Worm (Caenorhabditis elegans) whole organism, L4 larva: Measurements from ENCODE around the gene trpp-3.
A peak's percentile ranks its signal among the peaks of the same experiment; 100 is the strongest.

Experiments used
- D1046.2 ChIP-seq: fragments of 200-800 bp; sonication (Bioruptor generic); IDR thresholded peaks from 2 replicates; pipeline ENCODE4 v1.3.6; 2022; ENCODE audit warnings: missing genetic modification characterization, missing compliant biosample characterization
- F26F4.8 ChIP-seq: fragments of 200-800 bp; sonication (Bioruptor generic); conservative IDR thresholded peaks from 2 replicates; pipeline ENCODE4 v1.3.6; 2022; ENCODE audit warnings: missing genetic modification characterization, missing compliant biosample characterization
- F37D6.2 ChIP-seq: sonication (generic microtip); optimal IDR thresholded peaks from 2 replicates; lab custom pipeline; 2016; ENCODE audit warnings: mild to moderate bottlenecking, missing genetic modification characterization, missing compliant biosample characterization
- F44E2.7 ChIP-seq: fragments of 200-800 bp; sonication (Bioruptor generic); IDR thresholded peaks from 2 replicates; pipeline ENCODE4 v2.1.2; 2022; ENCODE audit warnings: missing genetic modification characterization, missing compliant biosample characterization
- F49E8.2 ChIP-seq: sonication (generic microtip); optimal IDR thresholded peaks from 2 replicates; lab custom pipeline; 2016; ENCODE audit warnings: missing compliant biosample characterization, mild to moderate bottlenecking, missing genetic modification characterization, borderline replicate concordance
- T20F7.1 ChIP-seq: fragments of 200-800 bp; sonication (Bioruptor generic); optimal IDR thresholded peaks from 2 replicates; lab custom pipeline; 2018; ENCODE audit warnings: mild to moderate bottlenecking, missing genetic modification characterization, missing compliant biosample characterization
- T26A8.4 ChIP-seq: fragments of 200-800 bp; sonication (Bioruptor generic); IDR thresholded peaks from 2 replicates; pipeline ENCODE4 v1.3.6; 2022; ENCODE audit warnings: missing genetic modification characterization, missing compliant biosample characterization
- Y48G9A.11 ChIP-seq: fragments of 200-800 bp; sonication (Bioruptor generic); IDR thresholded peaks from 2 replicates; pipeline ENCODE4 v1.3.6; 2022; ENCODE audit warnings: missing genetic modification reagents, missing genetic modification characterization, missing compliant biosample characterization
- Y75B8A.6 ChIP-seq: fragments of 200-800 bp; sonication (Bioruptor generic); IDR thresholded peaks from 2 replicates; pipeline ENCODE4 v1.3.6; 2022; ENCODE audit warnings: missing genetic modification reagents, missing genetic modification characterization, missing compliant biosample characterization
- ZK337.2 ChIP-seq: fragments of 200-800 bp; sonication (Bioruptor generic); IDR thresholded peaks from 2 replicates; pipeline ENCODE4 v1.3.6; 2022; ENCODE audit warnings: missing genetic modification reagents, missing genetic modification characterization, missing compliant biosample characterization
- aha-1 ChIP-seq: fragments of 150-350 bp; peaks from one replicate; lab custom pipeline; 2014; ENCODE audit warnings: missing biosample characterization, missing genetic modification characterization
- aly-2 ChIP-seq: sonication (generic microtip); optimal IDR thresholded peaks from 2 replicates; lab custom pipeline; 2018; ENCODE audit warnings: missing biosample characterization, missing genetic modification characterization
- ama-1 ChIP-seq: fragments of 150-350 bp; optimal IDR thresholded peaks from 2 replicates; lab custom pipeline; 2014; ENCODE audit warnings: inconsistent platforms, mixed read lengths
- arid-1 ChIP-seq: fragments of 200-800 bp; sonication (Bioruptor generic); conservative IDR thresholded peaks from 2 replicates; pipeline ENCODE4 v1.3.6; 2022; ENCODE audit warnings: missing genetic modification reagents, missing genetic modification characterization, missing compliant biosample characterization
- ceh-28 ChIP-seq: fragments of 150-350 bp; optimal IDR thresholded peaks from 2 replicates; lab custom pipeline; 2014; ENCODE audit warnings: missing biosample characterization, missing genetic modification reagents, missing genetic modification characterization
- ceh-32 ChIP-seq: sonication (generic microtip); optimal IDR thresholded peaks from 2 replicates; lab custom pipeline; 2016; ENCODE audit warnings: mild to moderate bottlenecking, missing genetic modification characterization, missing compliant biosample characterization; ENCODE audit not compliant: poor library complexity
- ceh-44 ChIP-seq: fragments of 200-800 bp; sonication (Bioruptor generic); IDR thresholded peaks from 2 replicates; pipeline ENCODE4 v1.3.6; 2022; ENCODE audit warnings: missing genetic modification reagents, missing genetic modification characterization, missing compliant biosample characterization
- ceh-82 ChIP-seq: sonication (generic microtip); optimal IDR thresholded peaks from 2 replicates; lab custom pipeline; 2017; ENCODE audit warnings: missing biosample characterization, missing genetic modification characterization
- ctbp-1 ChIP-seq: fragments of 200-800 bp; sonication (Bioruptor generic); IDR thresholded peaks from 2 replicates; pipeline ENCODE4 v1.3.6; 2022; ENCODE audit warnings: missing genetic modification reagents, missing genetic modification characterization, missing compliant biosample characterization
- daf-12 ChIP-seq: fragments of 150-350 bp; optimal IDR thresholded peaks from 2 replicates; lab custom pipeline; 2014; ENCODE audit warnings: missing biosample characterization, missing genetic modification reagents, missing genetic modification characterization
- daf-19 ChIP-seq: fragments of 200-800 bp; sonication (Bioruptor generic); conservative IDR thresholded peaks from 2 replicates; pipeline ENCODE4 v1.3.6; 2022; ENCODE audit warnings: missing genetic modification characterization, missing compliant biosample characterization
- dmd-6 ChIP-seq: fragments of 200-800 bp; sonication (Bioruptor generic); IDR thresholded peaks from 2 replicates; pipeline ENCODE4 v1.3.6; 2022; ENCODE audit warnings: missing genetic modification reagents, missing genetic modification characterization, missing compliant biosample characterization
- dpl-1 ChIP-seq: fragments of 150-350 bp; optimal IDR thresholded peaks from 2 replicates; lab custom pipeline; 2014; ENCODE audit warnings: missing biosample characterization, missing genetic modification reagents, missing genetic modification characterization
- dve-1 ChIP-seq: sonication (generic microtip); optimal IDR thresholded peaks from 2 replicates; lab custom pipeline; 2017; ENCODE audit warnings: antibody characterized with exemption, mild to moderate bottlenecking, missing genetic modification characterization, missing compliant biosample characterization; ENCODE audit not compliant: insufficient read depth
- egl-43 ChIP-seq: fragments of 200-800 bp; sonication (Bioruptor generic); IDR thresholded peaks from 2 replicates; pipeline ENCODE4 v1.3.6; 2022; ENCODE audit warnings: missing genetic modification reagents, missing genetic modification characterization, missing compliant biosample characterization
- fos-1 ChIP-seq: fragments of 150-350 bp; optimal IDR thresholded peaks from 2 replicates; lab custom pipeline; 2014; ENCODE audit warnings: missing biosample characterization, missing genetic modification characterization
- gei-8 ChIP-seq: fragments of 200-800 bp; sonication (Bioruptor generic); optimal IDR thresholded peaks from 2 replicates; lab custom pipeline; 2018; ENCODE audit warnings: mild to moderate bottlenecking, missing genetic modification characterization, missing compliant biosample characterization
- hif-1 ChIP-seq, 2 experiments: sonication (generic microtip); optimal IDR thresholded peaks; 2 replicates each; lab custom pipeline; 2016 to 2017; ENCODE audit warnings: missing compliant biosample characterization in 2 of 2, missing genetic modification characterization in 2 of 2, missing genetic modification reagents in 2 of 2, missing genotype in 2 of 2, mild to moderate bottlenecking in 1 of 2
- madf-5 ChIP-seq, 2 experiments: fragments of 200-800 bp; sonication (Bioruptor generic); IDR thresholded peaks; 2 replicates each; pipeline ENCODE4 v1.3.6; 2022; ENCODE audit warnings: missing compliant biosample characterization in 2 of 2, missing genetic modification characterization in 2 of 2
- mdl-1 ChIP-seq, 2 experiments: fragments of 150-350 bp in 1 of 2; sonication (generic microtip) in 1 of 2; optimal IDR thresholded peaks; 2 replicates each; lab custom pipeline; 2014 to 2017; ENCODE audit warnings: missing biosample characterization in 2 of 2, missing genetic modification characterization in 2 of 2
- mep-1 ChIP-seq: fragments of 150-350 bp; sonication (generic microtip); optimal IDR thresholded peaks from 3 replicates; lab custom pipeline; 2014; ENCODE audit warnings: missing biosample characterization, missing genetic modification characterization
- mes-2 ChIP-seq: sonication (generic microtip); optimal IDR thresholded peaks from 2 replicates; lab custom pipeline; 2016; ENCODE audit warnings: missing genotype, mild to moderate bottlenecking, missing genetic modification characterization, missing compliant biosample characterization; ENCODE audit not compliant: poor library complexity, severe bottlenecking
- mxl-3 ChIP-seq: fragments of 200-800 bp; sonication (Bioruptor generic); optimal IDR thresholded peaks from 2 replicates; lab custom pipeline; 2018; ENCODE audit warnings: mild to moderate bottlenecking, missing genetic modification characterization, missing compliant biosample characterization
- nhr-10 ChIP-seq: fragments of 150-350 bp; optimal IDR thresholded peaks from 2 replicates; lab custom pipeline; 2014; ENCODE audit warnings: missing biosample characterization, missing genetic modification characterization
- nhr-111 ChIP-seq: fragments of 200-800 bp; sonication (Bioruptor generic); optimal IDR thresholded peaks from 2 replicates; lab custom pipeline; 2018; ENCODE audit warnings: mild to moderate bottlenecking, missing genetic modification characterization, missing compliant biosample characterization
- nhr-237 ChIP-seq: sonication (generic microtip); optimal IDR thresholded peaks from 2 replicates; lab custom pipeline; 2017; ENCODE audit warnings: missing biosample characterization, missing genetic modification characterization
- nhr-42 ChIP-seq: fragments of 200-800 bp; sonication (Bioruptor generic); IDR thresholded peaks from 2 replicates; pipeline ENCODE4 v1.3.6; 2022; ENCODE audit warnings: missing genetic modification characterization, missing compliant biosample characterization
- rbr-2 ChIP-seq: sonication (generic microtip); optimal IDR thresholded peaks from 2 replicates; lab custom pipeline; 2016; ENCODE audit warnings: missing genotype, missing genetic modification characterization, missing compliant biosample characterization
- saeg-2 ChIP-seq: fragments of 200-800 bp; sonication (Bioruptor generic); IDR thresholded peaks from 2 replicates; pipeline ENCODE4 v1.3.6; 2022; ENCODE audit warnings: missing genetic modification reagents, missing genetic modification characterization, missing compliant biosample characterization
- sdz-12 ChIP-seq: fragments of 200-800 bp; sonication (Bioruptor generic); optimal IDR thresholded peaks from 2 replicates; lab custom pipeline; 2018; ENCODE audit warnings: mild to moderate bottlenecking, missing genetic modification characterization, missing compliant biosample characterization
- skn-1 ChIP-seq: fragments of 150-350 bp; optimal IDR thresholded peaks from 2 replicates; lab custom pipeline; 2014; ENCODE audit warnings: missing biosample characterization, missing genetic modification characterization
- snpc-1.2 ChIP-seq: fragments of 200-800 bp; sonication (Bioruptor generic); IDR thresholded peaks from 2 replicates; pipeline ENCODE4 v1.3.6; 2022; ENCODE audit warnings: missing genetic modification reagents, missing genetic modification characterization, missing compliant biosample characterization
- spr-3 ChIP-seq: fragments of 200-800 bp; sonication (Bioruptor generic); optimal IDR thresholded peaks from 2 replicates; lab custom pipeline; 2018; ENCODE audit warnings: mild to moderate bottlenecking, missing genetic modification characterization, missing compliant biosample characterization
- tra-1 ChIP-seq: fragments of 200-800 bp; sonication (Bioruptor generic); IDR thresholded peaks from 2 replicates; pipeline ENCODE4 v1.3.6; 2022; ENCODE audit warnings: missing genetic modification reagents, missing genetic modification characterization, missing compliant biosample characterization
- unc-130 ChIP-seq: sonication (generic microtip); optimal IDR thresholded peaks from 2 replicates; lab custom pipeline; 2016; ENCODE audit warnings: missing genetic modification reagents, missing genetic modification characterization, missing compliant biosample characterization
- unc-39 ChIP-seq: sonication (generic microtip); optimal IDR thresholded peaks from 2 replicates; lab custom pipeline; 2017; ENCODE audit warnings: missing biosample characterization, missing genetic modification characterization
- vab-7 ChIP-seq: fragments of 200-800 bp; sonication (Bioruptor generic); IDR thresholded peaks from 2 replicates; pipeline ENCODE4 v1.3.6; 2022; ENCODE audit warnings: missing genetic modification reagents, missing genetic modification characterization, missing compliant biosample characterization
- zag-1 ChIP-seq: fragments of 150-350 bp; optimal IDR thresholded peaks from 2 replicates; lab custom pipeline; 2014; ENCODE audit warnings: missing biosample characterization, missing genetic modification characterization
- zfp-3 ChIP-seq: fragments of 200-800 bp; sonication (Bioruptor generic); conservative IDR thresholded peaks from 2 replicates; pipeline ENCODE4 v1.3.6; 2022; ENCODE audit warnings: missing genetic modification reagents, missing genetic modification characterization, missing compliant biosample characterization
- zip-2 ChIP-seq: fragments of 150-350 bp; optimal IDR thresholded peaks from 2 replicates; lab custom pipeline; 2014; ENCODE audit warnings: missing biosample characterization, missing genetic modification characterization
- ztf-7 ChIP-seq: fragments of 150-350 bp; optimal IDR thresholded peaks from 2 replicates; lab custom pipeline; 2014; ENCODE audit warnings: missing biosample characterization, missing genetic modification characterization

trpp-3 gene

ce11 chrIII:9509764-9510370, 15.5 kb upstream of the trpp-3 start (continued):
- TF ChIP-seq rbr-2 (tag; lab: Kevin White, UChicago) (peak; percentile 4), nhr-237 (no peak), ceh-44 (GFP tag; lab: Robert Waterston, UW) (no peak), daf-19 (no peak), unc-130 (no peak), spr-3 (no peak), mxl-3 (GFP tag; lab: Kevin White, UChicago) (no peak), F26F4.8 (GFP tag; lab: Robert Waterston, UW) (no peak), madf-5 (GFP tag; IDR thresholded peaks at IDR 0.05; lab: Robert Waterston, UW) (0 out of 4 replicates have a peak, but pooled peaks of 1 of the 2 experiments have one; percentile 17), dpl-1 (GFP tag; lab: Kevin White, UChicago) (no peak), saeg-2 (GFP tag; lab: Robert Waterston, UW) (peak; percentile 74), vab-7 (GFP tag; lab: Robert Waterston, UW) (no peak), Y75B8A.6 (GFP tag; lab: Robert Waterston, UW) (no peak), hif-1 (tag; optimal IDR thresholded peaks at IDR 0.05; lab: Kevin White, UChicago) (no peak), sdz-12 (peak; percentile 68), mdl-1 (tag; optimal IDR thresholded peaks at IDR 0.05; lab: Kevin White, UChicago) (no peak), nhr-10 (no peak), ZK337.2 (GFP tag; lab: Robert Waterston, UW) (no peak), zag-1 (tag; lab: Kevin White, UChicago) (no peak), T26A8.4 (peak; percentile 67; the same call in 1 of the 2 replicates), egl-43 (GFP tag; lab: Robert Waterston, UW) (no peak), mes-2 (tag; lab: Kevin White, UChicago) (peak; percentile 11), aly-2 (no peak), snpc-1.2 (GFP tag; lab: Robert Waterston, UW) (no peak), ctbp-1 (GFP tag; lab: Robert Waterston, UW) (peak; percentile 55), dve-1 (tag; lab: Kevin White, UChicago) (peak; percentile 6), ztf-7 (no peak), gei-8 (no peak), tra-1 (no peak), zfp-3 (GFP tag; lab: Robert Waterston, UW) (peak; percentile 65; the same call in 1 of the 2 replicates), zip-2 (no peak), nhr-111 (GFP tag; lab: Kevin White, UChicago) (peak; percentile 23), dmd-6 (GFP tag; lab: Robert Waterston, UW) (0 out of 2 replicates have a peak, but pooled peaks have one; percentile 6), F37D6.2 (no peak), aha-1 (tag; lab: Kevin White, UChicago) (peak; percentile 15), unc-39 (no peak), T20F7.1 (GFP tag; lab: Kevin White, UChicago) (peak; percentile 55), F49E8.2 (tag; lab: Kevin White, UChicago) (no peak), skn-1 (no peak), ceh-32 (tag; lab: Kevin White, UChicago) (no peak), Y48G9A.11 (GFP tag; lab: Robert Waterston, UW) (0 out of 2 replicates have a peak, but pooled peaks have one; percentile 24), D1046.2 (GFP tag; lab: Robert Waterston, UW) (no peak), mep-1 (tag; lab: Kevin White, UChicago) (peak; percentile 42), nhr-42 (0 out of 2 replicates have a peak, but pooled peaks have one; percentile 45), fos-1 (tag; lab: Kevin White, UChicago) (no peak), arid-1 (GFP tag; lab: Robert Waterston, UW) (peak; percentile 40; the same call in 1 of the 2 replicates), ama-1 (lab: Kevin White, UChicago) (peak; percentile 92), F44E2.7 (GFP tag; lab: Robert Waterston, UW) (no peak), ceh-82 (tag; lab: Kevin White, UChicago) (no peak), daf-12 (tag; lab: Kevin White, UChicago) (no peak), ceh-28 (tag; lab: Kevin White, UChicago) (no peak)
